Fruit fly (Drosophila melanogaster) whole organism, adult: ENCODE data around the gene RluA-1.

Source experiments
- CG11617 ChIP-seq: fragments of 200-800 bp; sonication (Bioruptor generic); optimal IDR thresholded peaks from 2 replicates; lab custom pipeline; 2017; ENCODE audit warnings: mild to moderate bottlenecking, missing biosample characterization, missing genetic modification reagents, missing genetic modification characterization
- CG12768 ChIP-seq: fragments of 200-800 bp; sonication (Bioruptor generic); optimal IDR thresholded peaks from 2 replicates; lab custom pipeline; 2017; ENCODE audit warnings: missing biosample characterization, missing genetic modification characterization, mild to moderate bottlenecking, moderate library complexity, missing genetic modification reagents
- CG14711 ChIP-seq: fragments of 200-800 bp; sonication (Bioruptor generic); optimal IDR thresholded peaks from 2 replicates; lab custom pipeline; 2018; ENCODE audit warnings: missing biosample characterization, mild to moderate bottlenecking, missing genetic modification characterization, moderate library complexity
- CG1620 ChIP-seq: fragments of 200-800 bp; sonication (Bioruptor generic); optimal IDR thresholded peaks from 2 replicates; lab custom pipeline; 2016; ENCODE audit warnings: missing biosample characterization, missing genetic modification characterization
- CG33017 ChIP-seq: fragments of 200-800 bp; sonication (Bioruptor generic); optimal IDR thresholded peaks from 2 replicates; lab custom pipeline; 2018; ENCODE audit warnings: missing biosample characterization, mild to moderate bottlenecking, missing genetic modification characterization, moderate library complexity
- CG5204 ChIP-seq: fragments of 200-800 bp; sonication (Bioruptor generic); optimal IDR thresholded peaks from 2 replicates; lab custom pipeline; 2016; ENCODE audit warnings: missing biosample characterization, missing genetic modification characterization
- CG7045 ChIP-seq: fragments of 200-800 bp; sonication (Bioruptor generic); optimal IDR thresholded peaks from 2 replicates; lab custom pipeline; 2017; ENCODE audit warnings: missing biosample characterization, mild to moderate bottlenecking, missing genetic modification characterization
- CG7101 ChIP-seq: fragments of 200-800 bp; sonication (Bioruptor generic); optimal IDR thresholded peaks from 2 replicates; lab custom pipeline; 2018; ENCODE audit warnings: missing biosample characterization, mild to moderate bottlenecking, missing genetic modification characterization, moderate library complexity
- Clk ChIP-seq: fragments of 200-800 bp; sonication (Bioruptor generic); optimal IDR thresholded peaks from 2 replicates; lab custom pipeline; 2017; ENCODE audit warnings: missing biosample characterization, missing genetic modification characterization
- Crg-1 ChIP-seq: fragments of 200-800 bp; sonication (Bioruptor generic); optimal IDR thresholded peaks from 2 replicates; lab custom pipeline; 2016; ENCODE audit warnings: missing biosample characterization, missing genetic modification characterization
- Hr96 ChIP-seq: fragments of 200-800 bp; sonication (Bioruptor generic); optimal IDR thresholded peaks from 2 replicates; lab custom pipeline; 2016; ENCODE audit warnings: missing biosample characterization, missing genetic modification characterization
- Mnt ChIP-seq: fragments of 200-800 bp; sonication (Bioruptor generic); optimal IDR thresholded peaks from 2 replicates; lab custom pipeline; 2016; ENCODE audit warnings: missing biosample characterization, mild to moderate bottlenecking, missing genetic modification characterization
- bab1 ChIP-seq: fragments of 200-800 bp; sonication (Bioruptor generic); optimal IDR thresholded peaks from 3 replicates; lab custom pipeline; 2019; ENCODE audit warnings: missing biosample characterization, mild to moderate bottlenecking, missing genetic modification characterization, moderate library complexity
- cic ChIP-seq: fragments of 200-800 bp; sonication (Bioruptor generic); optimal IDR thresholded peaks from 2 replicates; lab custom pipeline; 2017; ENCODE audit warnings: missing biosample characterization, mild to moderate bottlenecking, missing genetic modification characterization, moderate library complexity
- cnc ChIP-seq, 2 experiments: fragments of >200 bp; optimal IDR thresholded peaks; 2 replicates each; lab custom pipeline; 2017
- kay ChIP-seq: fragments of 200-800 bp; sonication (Bioruptor generic); peaks from one replicate; lab custom pipeline; 2016; ENCODE audit warnings: missing biosample characterization, missing genetic modification characterization, borderline replicate concordance
- ovo ChIP-seq: fragments of 200-800 bp; sonication (Bioruptor generic); optimal IDR thresholded peaks from 2 replicates; lab custom pipeline; 2016; ENCODE audit warnings: missing biosample characterization, missing genetic modification characterization
- pad ChIP-seq: fragments of 200-800 bp; sonication (Bioruptor generic); optimal IDR thresholded peaks from 3 replicates; lab custom pipeline; 2017; ENCODE audit warnings: missing biosample characterization, missing genetic modification characterization, mild to moderate bottlenecking, moderate library complexity, missing genetic modification reagents
- tj ChIP-seq: fragments of 200-800 bp; sonication (Bioruptor generic); optimal IDR thresholded peaks from 3 replicates; lab custom pipeline; 2017; ENCODE audit warnings: missing biosample characterization, mild to moderate bottlenecking, missing genetic modification characterization, moderate library complexity
- toe ChIP-seq: fragments of 200-800 bp; sonication (Bioruptor generic); optimal IDR thresholded peaks from 2 replicates; lab custom pipeline; 2016; ENCODE audit warnings: missing biosample characterization, missing genetic modification characterization

RluA-1 gene

dm6 chr2L:10499608-10500007, 25.5 kb upstream of the RluA-1 start:
- no peak for TF ChIP-seq pad (GFP tag; lab: Kevin White, UChicago)
- TF ChIP-seq CG33017 (tag; lab: Kevin White, UChicago): no peak
- no peak for TF ChIP-seq Clk (GFP tag; lab: Kevin White, UChicago)
- no peak for TF ChIP-seq CG12768 (GFP tag; lab: Kevin White, UChicago)

dm6 chr2L:10497106-10497800, 23.1 kb upstream of the RluA-1 start:
- TF ChIP-seq CG1620 (no peak), CG14711 (tag; lab: Kevin White, UChicago) (no peak), Hr96 (GFP tag; lab: Kevin White, UChicago) (no peak), CG5204 (GFP tag; lab: Kevin White, UChicago) (no peak), cnc (optimal IDR thresholded peaks at IDR 0.05; lab: Kevin White, UChicago) (no peak), CG12768 (GFP tag; lab: Kevin White, UChicago) (no peak), Clk (GFP tag; lab: Kevin White, UChicago) (no peak), tj (GFP tag; lab: Kevin White, UChicago) (no peak), cic (no peak), CG7045 (GFP tag; lab: Kevin White, UChicago) (no peak), bab1 (GFP tag; lab: Kevin White, UChicago) (no peak), kay (GFP tag; lab: Kevin White, UChicago) (no peak), toe (GFP tag; lab: Kevin White, UChicago) (no peak), CG33017 (tag; lab: Kevin White, UChicago) (no peak)

dm6 chr2L:10496338-10496737, 22.2 kb upstream of the RluA-1 start:
- TF ChIP-seq cnc (optimal IDR thresholded peaks at IDR 0.05; lab: Kevin White, UChicago): no peak
- no peak for TF ChIP-seq CG1620
- no peak for TF ChIP-seq Crg-1
- no peak for TF ChIP-seq toe (GFP tag; lab: Kevin White, UChicago)
- TF ChIP-seq cic: no peak

dm6 chr2L:10495495-10495894, 21.3 kb upstream of the RluA-1 start:
- TF ChIP-seq CG14711 (tag; lab: Kevin White, UChicago): no peak
- TF ChIP-seq cnc (optimal IDR thresholded peaks at IDR 0.05; lab: Kevin White, UChicago): no peak
- no peak for TF ChIP-seq CG7045 (GFP tag; lab: Kevin White, UChicago)
- no peak for TF ChIP-seq cic
- no peak for TF ChIP-seq Clk (GFP tag; lab: Kevin White, UChicago)
- TF ChIP-seq CG12768 (GFP tag; lab: Kevin White, UChicago): no peak
- no peak for TF ChIP-seq tj (GFP tag; lab: Kevin White, UChicago)
- no peak for TF ChIP-seq CG5204 (GFP tag; lab: Kevin White, UChicago)

dm6 chr2L:10491354-10491753, 17.2 kb upstream of the RluA-1 start, which contains the start of gene CG13144:
Gene CG13144 (minus strand): TSS chr2L:10491454.
- TF ChIP-seq CG12768 (GFP tag; lab: Kevin White, UChicago) (no peak), ovo (GFP tag; lab: Kevin White, UChicago) (no peak), tj (GFP tag; lab: Kevin White, UChicago) (no peak), toe (GFP tag; lab: Kevin White, UChicago) (no peak), CG1620 (no peak), bab1 (GFP tag; lab: Kevin White, UChicago) (no peak), Crg-1 (no peak), CG11617 (no peak), cic (no peak), CG33017 (tag; lab: Kevin White, UChicago) (no peak), kay (GFP tag; lab: Kevin White, UChicago) (no peak), Clk (GFP tag; lab: Kevin White, UChicago) (no peak), CG14711 (tag; lab: Kevin White, UChicago) (no peak), Mnt (no peak)

- TF ChIP-seq cic (no peak), CG7045 (GFP tag; lab: Kevin White, UChicago) (no peak), CG33017 (tag; lab: Kevin White, UChicago) (no peak), CG11617 (peak; percentile 37), ovo (GFP tag; lab: Kevin White, UChicago) (no peak), Hr96 (GFP tag; lab: Kevin White, UChicago) (no peak), bab1 (GFP tag; lab: Kevin White, UChicago) (peak; percentile 74), CG5204 (GFP tag; lab: Kevin White, UChicago) (no peak), CG12768 (GFP tag; lab: Kevin White, UChicago) (no peak), CG14711 (tag; lab: Kevin White, UChicago) (peak; percentile 32), CG7101 (peak; percentile 6), CG1620 (no peak), toe (GFP tag; lab: Kevin White, UChicago) (no peak), tj (GFP tag; lab: Kevin White, UChicago) (peak; percentile 34), Mnt (peak; percentile 36)
These were observed 14.5 kb upstream of the RluA-1 start, which contains the start of the genes Cog4 and CG6144 for dm6 chr2L:10488484-10489223. Gene Cog4 (minus strand): TSS chr2L:10488622. Gene CG6144 (plus strand): TSS chr2L:10488694.
